Worm (Caenorhabditis elegans): Measurements from ENCODE around the gene F26C11.4.

DNA sequence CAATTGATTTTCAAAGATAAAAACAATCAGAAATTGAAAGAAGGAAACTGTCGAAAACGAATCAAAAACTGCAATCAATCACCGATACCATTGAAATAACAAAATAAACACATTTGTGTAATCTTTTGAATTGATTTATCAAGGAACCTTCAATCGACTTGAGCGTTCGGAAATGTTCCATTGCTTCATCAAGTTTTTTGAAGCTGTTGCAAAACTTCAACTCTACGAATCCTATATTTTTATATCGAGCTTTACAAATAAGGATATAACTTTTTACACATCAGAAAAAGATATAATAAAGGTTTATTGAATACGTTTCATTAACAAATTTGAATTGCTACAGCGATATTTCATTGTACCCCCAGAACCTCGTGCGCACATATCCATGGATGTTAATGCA, 43.1 kb downstream of the F26C11.4 start, which contains the start of gene chil-8:
- no peak for TF ChIP-seq egl-27 (tag; optimal IDR thresholded peaks at IDR 0.05)
- no peak for TF ChIP-seq dmd-9 (GFP tag; IDR thresholded peaks at IDR 0.05)
- TF ChIP-seq nhr-11 (tag; optimal IDR thresholded peaks at IDR 0.05): no peak
